Fruit fly (Drosophila melanogaster) S2 (cell line): Measurements from ENCODE around the gene CG43218.

Source experiments
- CG8478 ChIP-seq: fragments of >200 bp; optimal IDR thresholded peaks from 2 replicates; lab custom pipeline; 2018
- CTCF ChIP-seq, 2 experiments: fragments of >200 bp; optimal IDR thresholded peaks; 2 replicates each; lab custom pipeline; 2018

dm6 chr3L:21304400-21304799 lies 46.6 kb downstream of the CG43218 start, which contains the start of the genes CG11309 and CG7632:
- TF ChIP-seq CG8478 (lab: Kevin White, UChicago) (no peak), CTCF (optimal IDR thresholded peaks at IDR 0.05; lab: Kevin White, UChicago) (no peak)
